Worm (Caenorhabditis elegans) whole organism, L3 larva: ENCODE data around the gene F26C11.4.

Source experiments
- R02D3.7 ChIP-seq: fragments of 150-350 bp; optimal IDR thresholded peaks from 2 replicates; lab custom pipeline; 2014; ENCODE audit warnings: missing biosample characterization, missing genetic modification characterization
- ama-1 ChIP-seq: fragments of 150-350 bp; optimal IDR thresholded peaks from 2 replicates; lab custom pipeline; 2018
- ceh-82 ChIP-seq: fragments of 150-350 bp; optimal IDR thresholded peaks from 2 replicates; lab custom pipeline; 2014; ENCODE audit warnings: missing biosample characterization, missing genetic modification characterization
- daf-12 ChIP-seq: fragments of 150-350 bp; optimal IDR thresholded peaks from 2 replicates; lab custom pipeline; 2014; ENCODE audit warnings: missing biosample characterization, missing genetic modification reagents, missing genetic modification characterization
- egl-27 ChIP-seq: sonication (generic microtip); optimal IDR thresholded peaks from 4 replicates; lab custom pipeline; 2017; ENCODE audit warnings: missing biosample characterization, missing genetic modification reagents, missing genetic modification characterization
- nhr-28 ChIP-seq: fragments of 150-350 bp; optimal IDR thresholded peaks from 2 replicates; lab custom pipeline; 2014; ENCODE audit warnings: missing biosample characterization, missing genetic modification characterization
- nhr-76 ChIP-seq: fragments of 150-350 bp; sonication (generic microtip); optimal IDR thresholded peaks from 5 replicates; lab custom pipeline; 2014; ENCODE audit warnings: missing biosample characterization, missing genetic modification characterization
- pha-4 ChIP-seq: fragments of 150-350 bp; optimal IDR thresholded peaks from 2 replicates; lab custom pipeline; 2014; ENCODE audit warnings: missing biosample characterization, missing genetic modification reagents, missing genetic modification characterization
- snpc-4 ChIP-seq: fragments of 150-350 bp; optimal IDR thresholded peaks from 2 replicates; lab custom pipeline; 2014; ENCODE audit warnings: missing biosample characterization, missing genetic modification characterization

DNA sequence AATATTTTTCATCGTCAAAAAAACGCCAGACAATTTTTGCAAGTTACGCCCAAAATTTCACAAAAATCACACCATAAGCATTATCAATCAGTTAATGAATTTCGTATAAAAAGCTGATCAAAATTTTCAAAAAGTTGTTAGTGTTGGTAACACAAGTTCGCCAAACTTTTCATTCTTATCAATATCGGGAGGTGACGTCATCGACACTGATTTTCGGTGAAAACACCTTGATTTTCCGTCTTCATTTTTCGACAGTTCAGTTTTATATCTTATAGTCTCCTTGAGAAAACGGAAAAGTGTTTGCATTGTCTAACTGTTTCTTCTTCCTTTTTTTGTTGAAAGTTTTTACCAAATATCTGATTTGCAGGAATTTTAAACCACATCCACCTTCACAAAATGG lies 35.3 kb downstream of the F26C11.4 start, which contains the start of gene C08H9.15:
- TF ChIP-seq pha-4 (tag; lab: Kevin White, UChicago): no peak
- no peak for TF ChIP-seq egl-27 (tag; lab: Kevin White, UChicago)
- no peak for TF ChIP-seq nhr-28
- TF ChIP-seq daf-12: no peak
- no peak for TF ChIP-seq ama-1
- no peak for TF ChIP-seq R02D3.7 (tag; lab: Kevin White, UChicago)
- TF ChIP-seq snpc-4 (tag; lab: Kevin White, UChicago): no peak
- TF ChIP-seq ceh-82 (tag; lab: Kevin White, UChicago): no peak
- TF ChIP-seq nhr-76 (tag; lab: Kevin White, UChicago): no peak
